Worm (Caenorhabditis elegans) whole organism, L4 larva: ENCODE data around the gene dnj-2.
A peak's percentile ranks its signal among the peaks of the same experiment; 100 is the strongest.

ENCODE experiments used
- F10B5.3 ChIP-seq: sonication (generic microtip); optimal IDR thresholded peaks from 2 replicates; lab custom pipeline; 2016; ENCODE audit warnings: mild to moderate bottlenecking, missing genetic modification characterization, missing compliant biosample characterization
- F26F4.8 ChIP-seq: fragments of 200-800 bp; sonication (Bioruptor generic); conservative IDR thresholded peaks from 2 replicates; pipeline ENCODE4 v1.3.6; 2022; ENCODE audit warnings: missing genetic modification characterization, missing compliant biosample characterization
- F37D6.2 ChIP-seq: sonication (generic microtip); optimal IDR thresholded peaks from 2 replicates; lab custom pipeline; 2016; ENCODE audit warnings: mild to moderate bottlenecking, missing genetic modification characterization, missing compliant biosample characterization
- F49E8.2 ChIP-seq: sonication (generic microtip); optimal IDR thresholded peaks from 2 replicates; lab custom pipeline; 2016; ENCODE audit warnings: missing compliant biosample characterization, mild to moderate bottlenecking, missing genetic modification characterization, borderline replicate concordance
- R02D3.7 ChIP-seq: fragments of 150-350 bp; sonication (generic microtip); optimal IDR thresholded peaks from 3 replicates; lab custom pipeline; 2014; ENCODE audit warnings: missing biosample characterization, missing genetic modification characterization
- Y5F2A.4 ChIP-seq: fragments of 200-800 bp; sonication (Bioruptor generic); optimal IDR thresholded peaks from 2 replicates; lab custom pipeline; 2018; ENCODE audit warnings: mild to moderate bottlenecking, missing genetic modification characterization, missing compliant biosample characterization
- Y75B8A.6 ChIP-seq: fragments of 200-800 bp; sonication (Bioruptor generic); IDR thresholded peaks from 2 replicates; pipeline ENCODE4 v1.3.6; 2022; ENCODE audit warnings: missing genetic modification reagents, missing genetic modification characterization, missing compliant biosample characterization
- ZK546.5 ChIP-seq, 2 experiments: sonication (generic microtip); optimal IDR thresholded peaks; 2 replicates each; lab custom pipeline; 2017; ENCODE audit warnings: missing biosample characterization in 2 of 2, missing genetic modification characterization in 2 of 2
- aly-2 ChIP-seq: sonication (generic microtip); optimal IDR thresholded peaks from 2 replicates; lab custom pipeline; 2018; ENCODE audit warnings: missing biosample characterization, missing genetic modification characterization
- arid-1 ChIP-seq: fragments of 200-800 bp; sonication (Bioruptor generic); conservative IDR thresholded peaks from 2 replicates; pipeline ENCODE4 v1.3.6; 2022; ENCODE audit warnings: missing genetic modification reagents, missing genetic modification characterization, missing compliant biosample characterization
- attf-4 ChIP-seq: sonication (generic microtip); optimal IDR thresholded peaks from 3 replicates; lab custom pipeline; 2017; ENCODE audit warnings: missing biosample characterization, missing genetic modification characterization
- ceh-20 ChIP-seq: fragments of 200-800 bp; sonication (Bioruptor generic); IDR thresholded peaks from 2 replicates; pipeline ENCODE4 v1.3.6; 2022; ENCODE audit warnings: missing genetic modification reagents, missing genetic modification characterization, missing compliant biosample characterization
- ceh-28 ChIP-seq: fragments of 150-350 bp; optimal IDR thresholded peaks from 2 replicates; lab custom pipeline; 2014; ENCODE audit warnings: missing biosample characterization, missing genetic modification reagents, missing genetic modification characterization
- ces-1 ChIP-seq: fragments of 150-350 bp; sonication (generic microtip); optimal IDR thresholded peaks from 4 replicates; lab custom pipeline; 2014; ENCODE audit warnings: missing biosample characterization, missing genetic modification reagents, missing genetic modification characterization
- cey-2 ChIP-seq: sonication (generic microtip); optimal IDR thresholded peaks from 3 replicates; lab custom pipeline; 2017; ENCODE audit warnings: missing genetic modification characterization, mild to moderate bottlenecking, missing compliant biosample characterization, antibody characterized with exemption, borderline replicate concordance; ENCODE audit not compliant: insufficient read depth
- daf-16 ChIP-seq, 3 experiments: sonication (generic microtip); optimal IDR thresholded peaks; 2 replicates each; lab custom pipeline; 2016 to 2017; ENCODE audit warnings: missing genetic modification characterization in 3 of 3, missing genetic modification reagents in 3 of 3, mild to moderate bottlenecking in 2 of 3, missing compliant biosample characterization in 2 of 3, missing biosample characterization in 1 of 3, moderate library complexity in 1 of 3
- dpl-1 ChIP-seq: fragments of 150-350 bp; optimal IDR thresholded peaks from 2 replicates; lab custom pipeline; 2014; ENCODE audit warnings: missing biosample characterization, missing genetic modification reagents, missing genetic modification characterization
- dve-1 ChIP-seq: sonication (generic microtip); optimal IDR thresholded peaks from 2 replicates; lab custom pipeline; 2017; ENCODE audit warnings: antibody characterized with exemption, mild to moderate bottlenecking, missing genetic modification characterization, missing compliant biosample characterization; ENCODE audit not compliant: insufficient read depth
- egl-43 ChIP-seq: fragments of 200-800 bp; sonication (Bioruptor generic); IDR thresholded peaks from 2 replicates; pipeline ENCODE4 v1.3.6; 2022; ENCODE audit warnings: missing genetic modification reagents, missing genetic modification characterization, missing compliant biosample characterization
- fos-1 ChIP-seq: fragments of 150-350 bp; optimal IDR thresholded peaks from 2 replicates; lab custom pipeline; 2014; ENCODE audit warnings: missing biosample characterization, missing genetic modification characterization
- gei-8 ChIP-seq: fragments of 200-800 bp; sonication (Bioruptor generic); optimal IDR thresholded peaks from 2 replicates; lab custom pipeline; 2018; ENCODE audit warnings: mild to moderate bottlenecking, missing genetic modification characterization, missing compliant biosample characterization
- hmg-1.1 ChIP-seq: fragments of 200-800 bp; sonication (Bioruptor generic); IDR thresholded peaks from 2 replicates; pipeline ENCODE4 v1.3.6; 2022; ENCODE audit warnings: missing genetic modification reagents, missing genetic modification characterization, missing compliant biosample characterization
- lim-7 ChIP-seq: fragments of 200-800 bp; sonication (Bioruptor generic); IDR thresholded peaks from 2 replicates; pipeline ENCODE4 v1.3.6; 2022; ENCODE audit warnings: missing genetic modification characterization, missing compliant biosample characterization
- lin-15B ChIP-seq: fragments of 150-350 bp; sonication (generic microtip); optimal IDR thresholded peaks from 3 replicates; lab custom pipeline; 2014; ENCODE audit warnings: missing biosample characterization, missing genetic modification characterization
- lin-38 ChIP-seq: fragments of 200-800 bp; sonication (Bioruptor generic); IDR thresholded peaks from 2 replicates; pipeline ENCODE4 v1.3.6; 2022; ENCODE audit warnings: missing genetic modification reagents, missing genetic modification characterization, missing compliant biosample characterization
- madf-9 ChIP-seq: fragments of 200-800 bp; sonication (Bioruptor generic); conservative IDR thresholded peaks from 2 replicates; pipeline ENCODE4 v1.3.6; 2022; ENCODE audit warnings: missing genetic modification reagents, missing genetic modification characterization, missing compliant biosample characterization
- mdl-1 ChIP-seq, 2 experiments: fragments of 150-350 bp in 1 of 2; sonication (generic microtip) in 1 of 2; optimal IDR thresholded peaks; 2 replicates each; lab custom pipeline; 2014 to 2017; ENCODE audit warnings: missing biosample characterization in 2 of 2, missing genetic modification characterization in 2 of 2
- mdt-29 ChIP-seq: fragments of 200-800 bp; sonication (Bioruptor generic); IDR thresholded peaks from 2 replicates; pipeline ENCODE4 v1.3.6; 2022; ENCODE audit warnings: missing genetic modification reagents, missing genetic modification characterization, missing compliant biosample characterization
- mep-1 ChIP-seq: fragments of 150-350 bp; sonication (generic microtip); optimal IDR thresholded peaks from 3 replicates; lab custom pipeline; 2014; ENCODE audit warnings: missing biosample characterization, missing genetic modification characterization
- mes-2 ChIP-seq: sonication (generic microtip); optimal IDR thresholded peaks from 2 replicates; lab custom pipeline; 2016; ENCODE audit warnings: missing genotype, mild to moderate bottlenecking, missing genetic modification characterization, missing compliant biosample characterization; ENCODE audit not compliant: poor library complexity, severe bottlenecking
- nhr-102 ChIP-seq: sonication (generic microtip); optimal IDR thresholded peaks from 2 replicates; lab custom pipeline; 2016; ENCODE audit warnings: mild to moderate bottlenecking, missing genetic modification characterization, moderate library complexity, missing compliant biosample characterization
- nhr-28 ChIP-seq: fragments of 150-350 bp; optimal IDR thresholded peaks from 2 replicates; lab custom pipeline; 2014; ENCODE audit warnings: missing biosample characterization, missing genetic modification characterization
- nhr-41 ChIP-seq: fragments of 200-800 bp; sonication (Bioruptor generic); IDR thresholded peaks from 2 replicates; pipeline ENCODE4 v1.3.6; 2022; ENCODE audit warnings: missing genetic modification reagents, missing genetic modification characterization, missing compliant biosample characterization
- nhr-48 ChIP-seq: sonication (generic microtip); optimal IDR thresholded peaks from 2 replicates; lab custom pipeline; 2016; ENCODE audit warnings: mild to moderate bottlenecking, missing genetic modification characterization, missing compliant biosample characterization
- nhr-77 ChIP-seq: fragments of 150-350 bp; optimal IDR thresholded peaks from 2 replicates; lab custom pipeline; 2014; ENCODE audit warnings: missing biosample characterization, missing genetic modification characterization
- pha-4 ChIP-seq, 2 experiments: fragments of 150-350 bp in 1 of 2; fragments of 200-800 bp in 1 of 2; sonication (Bioruptor generic) in 1 of 2; IDR thresholded peaks in 1 of 2; optimal IDR thresholded peaks in 1 of 2; 2 replicates each; pipeline versions ENCODE4 v1.3.6 to Lab custom; 2014 to 2022; ENCODE audit warnings: missing genetic modification characterization in 2 of 2, missing genetic modification reagents in 2 of 2, missing biosample characterization in 1 of 2, missing compliant biosample characterization in 1 of 2
- sdz-12 ChIP-seq: fragments of 200-800 bp; sonication (Bioruptor generic); optimal IDR thresholded peaks from 2 replicates; lab custom pipeline; 2018; ENCODE audit warnings: mild to moderate bottlenecking, missing genetic modification characterization, missing compliant biosample characterization
- snpc-4 ChIP-seq: fragments of 150-350 bp; optimal IDR thresholded peaks from 2 replicates; lab custom pipeline; 2014; ENCODE audit warnings: missing biosample characterization, missing genetic modification characterization
- spr-3 ChIP-seq: fragments of 200-800 bp; sonication (Bioruptor generic); optimal IDR thresholded peaks from 2 replicates; lab custom pipeline; 2018; ENCODE audit warnings: mild to moderate bottlenecking, missing genetic modification characterization, missing compliant biosample characterization
- tag-97 ChIP-seq: fragments of 200-800 bp; sonication (Bioruptor generic); IDR thresholded peaks from 2 replicates; pipeline ENCODE4 v1.3.6; 2022; ENCODE audit warnings: missing genetic modification characterization, missing compliant biosample characterization
- unc-62 ChIP-seq, 3 experiments: fragments of 150-350 bp in 1 of 3; sonication (generic microtip); optimal IDR thresholded peaks in 2 of 3; peaks in 1 of 3; 1 replicate in 1 of 3; 2 replicates in 2 of 3; lab custom pipeline; 2014 to 2017; ENCODE audit warnings: missing biosample characterization in 3 of 3, missing genetic modification characterization in 3 of 3, missing genetic modification reagents in 3 of 3, missing genotype in 1 of 3
- zfp-3 ChIP-seq: fragments of 200-800 bp; sonication (Bioruptor generic); conservative IDR thresholded peaks from 2 replicates; pipeline ENCODE4 v1.3.6; 2022; ENCODE audit warnings: missing genetic modification reagents, missing genetic modification characterization, missing compliant biosample characterization
- zip-11 ChIP-seq: fragments of 200-800 bp; sonication (Bioruptor generic); IDR thresholded peaks from 2 replicates; pipeline ENCODE4 v1.3.6; 2022; ENCODE audit warnings: missing genetic modification characterization, missing compliant biosample characterization
- ztf-7 ChIP-seq: fragments of 150-350 bp; optimal IDR thresholded peaks from 2 replicates; lab custom pipeline; 2014; ENCODE audit warnings: missing biosample characterization, missing genetic modification characterization

The dnj-2 gene

ce11 chrIV:11304970-11305369, 8.8 kb downstream of the dnj-2 start:
- TF ChIP-seq F10B5.3 (tag; lab: Kevin White, UChicago): no peak
- no peak for TF ChIP-seq gei-8 (GFP tag; lab: Kevin White, UChicago)
- no peak for TF ChIP-seq R02D3.7
- no peak for TF ChIP-seq pha-4 (GFP tag; IDR thresholded peaks at IDR 0.05; lab: Robert Waterston, UW)
- TF ChIP-seq pha-4 (tag; optimal IDR thresholded peaks at IDR 0.05; lab: Kevin White, UChicago): no peak
- no peak for TF ChIP-seq snpc-4 (tag; lab: Kevin White, UChicago)
- no peak for TF ChIP-seq zip-11 (GFP tag; lab: Robert Waterston, UW)
- TF ChIP-seq hmg-1.1: no peak
- no peak for TF ChIP-seq nhr-102 (tag; lab: Kevin White, UChicago)
- no peak for TF ChIP-seq lin-38 (GFP tag; lab: Robert Waterston, UW)
- no peak for TF ChIP-seq daf-16 (GFP tag; optimal IDR thresholded peaks at IDR 0.05; lab: Kevin White, UChicago)
- TF ChIP-seq daf-16 (tag; optimal IDR thresholded peaks at IDR 0.05; lab: Kevin White, UChicago): no peak
- TF ChIP-seq egl-43 (GFP tag; lab: Robert Waterston, UW): no peak
- TF ChIP-seq mdt-29 (GFP tag; lab: Robert Waterston, UW): no peak
- no peak for TF ChIP-seq unc-62 (GFP tag; optimal IDR thresholded peaks at IDR 0.05 in 1 of 2; lab: Kevin White, UChicago)
- TF ChIP-seq unc-62 (tag; optimal IDR thresholded peaks at IDR 0.05; lab: Kevin White, UChicago): no peak
- TF ChIP-seq tag-97 (GFP tag; lab: Robert Waterston, UW): no peak
- TF ChIP-seq ceh-20 (GFP tag; lab: Robert Waterston, UW): no peak

- TF ChIP-seq madf-9 (GFP tag; lab: Robert Waterston, UW) (no peak), nhr-48 (tag; lab: Kevin White, UChicago) (no peak), ZK546.5 (tag; optimal IDR thresholded peaks at IDR 0.05; lab: Kevin White, UChicago) (no peak), mdt-29 (GFP tag; lab: Robert Waterston, UW) (no peak), zfp-3 (GFP tag; lab: Robert Waterston, UW) (no peak), lim-7 (GFP tag; lab: Robert Waterston, UW) (no peak), arid-1 (no peak), mes-2 (tag; lab: Kevin White, UChicago) (peak; percentile 66), dve-1 (tag; lab: Kevin White, UChicago) (peak; percentile 46), R02D3.7 (no peak), nhr-77 (tag; lab: Kevin White, UChicago) (peak; percentile 1), snpc-4 (tag; lab: Kevin White, UChicago) (no peak), zip-11 (GFP tag; lab: Robert Waterston, UW) (no peak), cey-2 (no peak), hmg-1.1 (0 out of 2 replicates have a peak, but pooled peaks have one; percentile 44), Y5F2A.4 (GFP tag; lab: Kevin White, UChicago) (no peak), attf-4 (no peak), fos-1 (tag; lab: Kevin White, UChicago) (no peak), lin-38 (GFP tag; lab: Robert Waterston, UW) (peak; percentile 69), ces-1 (GFP tag; lab: Kevin White, UChicago) (no peak), dpl-1 (GFP tag; lab: Kevin White, UChicago) (peak; percentile 50), mdl-1 (tag; optimal IDR thresholded peaks at IDR 0.05; lab: Kevin White, UChicago) (no peak), F26F4.8 (GFP tag; lab: Robert Waterston, UW) (no peak), lin-15B (tag; lab: Kevin White, UChicago) (no peak), F37D6.2 (tag; lab: Kevin White, UChicago) (no peak), ztf-7 (tag; lab: Kevin White, UChicago) (no peak), ceh-28 (no peak), aly-2 (tag; lab: Kevin White, UChicago) (no peak), F10B5.3 (tag; lab: Kevin White, UChicago) (no peak), nhr-41 (GFP tag; lab: Robert Waterston, UW) (no peak), sdz-12 (no peak), nhr-28 (peak; percentile 62), nhr-102 (tag; lab: Kevin White, UChicago) (no peak), Y75B8A.6 (no peak), spr-3 (no peak), mep-1 (tag; lab: Kevin White, UChicago) (peak; percentile 56), F49E8.2 (tag; lab: Kevin White, UChicago) (no peak)
These were observed 15.4 kb downstream of the dnj-2 start, which contains the start of the genes B0035.15 and dnj-1 for ce11 chrIV:11298154-11299086. Gene B0035.15, minus strand, starts transcription at chrIV:11298252. Gene dnj-1, plus strand, starts transcription at chrIV:11299036.
